Fruit fly (Drosophila melanogaster) whole organism, embryonic: ENCODE results near the gene CG31809.

Experiments used
- Atf-2 ChIP-seq: fragments of 200-800 bp; sonication (Bioruptor generic); optimal IDR thresholded peaks from 2 replicates; lab custom pipeline; 2016; ENCODE audit warnings: missing biosample characterization, missing genetic modification characterization
- Awh ChIP-seq: fragments of 200-800 bp; sonication (Bioruptor generic); IDR thresholded peaks from 2 replicates; pipeline ENCODE4, ENCODE4 v1.3.6; 2022; ENCODE audit warnings: missing biosample characterization, missing genetic modification characterization
- CG11085 ChIP-seq: fragments of 200-800 bp; sonication (Bioruptor generic); IDR thresholded peaks from 2 replicates; pipeline ENCODE4 v1.3.6; 2022; ENCODE audit warnings: missing biosample characterization, missing genetic modification characterization
- CG11247 ChIP-seq: fragments of 200-800 bp; sonication (Bioruptor generic); IDR thresholded peaks from 2 replicates; pipeline ENCODE4 v1.3.6; 2022; ENCODE audit warnings: missing biosample characterization, missing genetic modification characterization
- CG12219 ChIP-seq: fragments of 200-800 bp; sonication (Bioruptor generic); optimal IDR thresholded peaks from 3 replicates; lab custom pipeline; 2018; ENCODE audit warnings: missing biosample characterization, mild to moderate bottlenecking, missing genetic modification characterization
- CG12236 ChIP-seq: fragments of 200-800 bp; sonication (Bioruptor generic); optimal IDR thresholded peaks from 2 replicates; lab custom pipeline; 2016; ENCODE audit warnings: missing biosample characterization, missing genetic modification characterization
- CG1233 ChIP-seq: fragments of 200-800 bp; sonication (Bioruptor generic); optimal IDR thresholded peaks from 4 replicates; lab custom pipeline; 2018; ENCODE audit warnings: missing biosample characterization, mild to moderate bottlenecking, missing genetic modification characterization
- CG12659 ChIP-seq: fragments of 200-800 bp; sonication (Bioruptor generic); optimal IDR thresholded peaks from 3 replicates; lab custom pipeline; 2017; ENCODE audit warnings: mild to moderate bottlenecking, missing biosample characterization, missing genetic modification reagents, missing genetic modification characterization
- CG13424 ChIP-seq: fragments of 200-800 bp; sonication (Bioruptor generic); optimal IDR thresholded peaks from 2 replicates; lab custom pipeline; 2019; ENCODE audit warnings: missing biosample characterization, mild to moderate bottlenecking, missing genetic modification characterization, moderate library complexity
- CG15479 ChIP-seq: fragments of 200-800 bp; sonication (Bioruptor generic); optimal IDR thresholded peaks from 3 replicates; lab custom pipeline; 2019; ENCODE audit warnings: missing biosample characterization, mild to moderate bottlenecking, missing genetic modification characterization, moderate library complexity
- CG15514 ChIP-seq: fragments of 200-800 bp; sonication (Bioruptor generic); optimal IDR thresholded peaks from 3 replicates; lab custom pipeline; 2017; ENCODE audit warnings: missing biosample characterization, missing genetic modification characterization, mild to moderate bottlenecking, moderate library complexity, missing genetic modification reagents
- CG15601 ChIP-seq: fragments of 200-800 bp; sonication (Bioruptor generic); optimal IDR thresholded peaks from 3 replicates; lab custom pipeline; 2019; ENCODE audit warnings: missing biosample characterization, mild to moderate bottlenecking, missing genetic modification characterization, moderate library complexity
- CG17385 ChIP-seq: fragments of 200-800 bp; sonication (Bioruptor generic); optimal IDR thresholded peaks from 3 replicates; lab custom pipeline; 2018; ENCODE audit warnings: missing biosample characterization, mild to moderate bottlenecking, missing genetic modification characterization
- CG2678 ChIP-seq: fragments of 200-800 bp; sonication (Bioruptor generic); optimal IDR thresholded peaks from 3 replicates; lab custom pipeline; 2019; ENCODE audit warnings: missing biosample characterization, mild to moderate bottlenecking, missing genetic modification characterization, moderate library complexity
- CG2875 ChIP-seq: fragments of 200-800 bp; sonication (Bioruptor generic); optimal IDR thresholded peaks from 2 replicates; lab custom pipeline; 2017; ENCODE audit warnings: missing biosample characterization, mild to moderate bottlenecking, missing genetic modification characterization, missing genetic modification reagents
- CG34376 ChIP-seq: fragments of 200-800 bp; sonication (Bioruptor generic); optimal IDR thresholded peaks from 2 replicates; lab custom pipeline; 2018; ENCODE audit warnings: missing biosample characterization, mild to moderate bottlenecking, missing genetic modification characterization
- CG3726 ChIP-seq: fragments of 200-800 bp; sonication (Bioruptor generic); IDR thresholded peaks from 3 replicates; pipeline ENCODE4, ENCODE4 v1.3.6; 2022; ENCODE audit warnings: missing biosample characterization, missing genetic modification characterization
- CG6689 ChIP-seq: fragments of 200-800 bp; sonication (Bioruptor generic); IDR thresholded peaks from 2 replicates; pipeline ENCODE4 v1.3.6; 2022; ENCODE audit warnings: missing biosample characterization, missing genetic modification characterization
- CG7987 ChIP-seq: fragments of 200-800 bp; sonication (Bioruptor generic); optimal IDR thresholded peaks from 2 replicates; lab custom pipeline; 2018; ENCODE audit warnings: missing biosample characterization, mild to moderate bottlenecking, missing genetic modification characterization, moderate library complexity
- CG8924 ChIP-seq: fragments of 200-800 bp; optimal IDR thresholded peaks from 3 replicates; lab custom pipeline; 2019; ENCODE audit warnings: missing biosample characterization, mild to moderate bottlenecking, missing genetic modification characterization, moderate library complexity
- CG8944 ChIP-seq: fragments of 200-800 bp; sonication (Bioruptor generic); optimal IDR thresholded peaks from 3 replicates; lab custom pipeline; 2016; ENCODE audit warnings: missing biosample characterization, missing genetic modification characterization
- CrebB ChIP-seq: fragments of 200-800 bp; sonication (Bioruptor generic); optimal IDR thresholded peaks from 3 replicates; lab custom pipeline; 2018; ENCODE audit warnings: missing biosample characterization, mild to moderate bottlenecking, missing genetic modification characterization
- D19B ChIP-seq: fragments of 200-800 bp; sonication (Bioruptor generic); optimal IDR thresholded peaks from 2 replicates; lab custom pipeline; 2017; ENCODE audit warnings: missing biosample characterization, mild to moderate bottlenecking, missing genetic modification characterization
- Dek ChIP-seq: fragments of 200-800 bp; sonication (Bioruptor generic); optimal IDR thresholded peaks from 3 replicates; lab custom pipeline; 2019; ENCODE audit warnings: missing biosample characterization, mild to moderate bottlenecking, missing genetic modification characterization, moderate library complexity
- Ets65A ChIP-seq: fragments of 200-800 bp; sonication (Bioruptor generic); peaks from one replicate; lab custom pipeline; 2016; ENCODE audit warnings: missing biosample characterization, missing genetic modification characterization
- Fer1 ChIP-seq: fragments of 200-800 bp; sonication (Bioruptor generic); optimal IDR thresholded peaks from 2 replicates; lab custom pipeline; 2017; ENCODE audit warnings: missing biosample characterization, mild to moderate bottlenecking, missing genetic modification characterization
- HLH54F ChIP-seq: fragments of 200-800 bp; sonication (Bioruptor generic); optimal IDR thresholded peaks from 3 replicates; lab custom pipeline; 2016; ENCODE audit warnings: missing biosample characterization, missing genetic modification characterization
- Hey ChIP-seq: fragments of 200-800 bp; sonication (Bioruptor generic); optimal IDR thresholded peaks from 3 replicates; lab custom pipeline; 2018; ENCODE audit warnings: missing biosample characterization, mild to moderate bottlenecking, missing genetic modification characterization
- HmgZ ChIP-seq: fragments of 200-800 bp; sonication (Bioruptor generic); optimal IDR thresholded peaks from 2 replicates; lab custom pipeline; 2018; ENCODE audit warnings: missing biosample characterization, mild to moderate bottlenecking, missing genetic modification characterization
- Med ChIP-seq: fragments of 200-800 bp; sonication (Bioruptor generic); peaks from one replicate; lab custom pipeline; 2016; ENCODE audit warnings: missing biosample characterization, missing genetic modification characterization, mild to moderate bottlenecking, inconsistent platforms, moderate library complexity
- Side ChIP-seq: fragments of 200-800 bp; sonication (Bioruptor generic); optimal IDR thresholded peaks from 2 replicates; lab custom pipeline; 2016; ENCODE audit warnings: missing biosample characterization, missing genetic modification characterization
- TFAM ChIP-seq: fragments of 200-800 bp; sonication (Bioruptor generic); optimal IDR thresholded peaks from 2 replicates; lab custom pipeline; 2017; ENCODE audit warnings: missing biosample characterization, missing genetic modification characterization, inconsistent platforms
- ara ChIP-seq: fragments of 200-800 bp; sonication (Bioruptor generic); IDR thresholded peaks from 2 replicates; pipeline ENCODE4 v1.3.6; 2022; ENCODE audit warnings: missing biosample characterization, missing genetic modification characterization
- cg ChIP-seq: fragments of 200-800 bp; sonication (Bioruptor generic); optimal IDR thresholded peaks from 3 replicates; lab custom pipeline; 2019; ENCODE audit warnings: missing biosample characterization, mild to moderate bottlenecking, missing genetic modification characterization, moderate library complexity
- chinmo ChIP-seq: fragments of 200-800 bp; sonication (Bioruptor generic); IDR thresholded peaks from 4 replicates; pipeline ENCODE4 v1.3.6; 2022; ENCODE audit warnings: missing biosample characterization, missing genetic modification characterization; ENCODE audit not compliant: partially characterized antibody
- crp ChIP-seq, 2 experiments: fragments of 200-800 bp; sonication (Bioruptor generic); optimal IDR thresholded peaks; 2 replicates in 1 of 2; 3 replicates in 1 of 2; lab custom pipeline; 2017; ENCODE audit warnings: missing biosample characterization in 2 of 2, missing genetic modification characterization in 2 of 2, mild to moderate bottlenecking in 1 of 2, moderate library complexity in 1 of 2
- eve ChIP-seq, 2 experiments: fragments of >200 bp; optimal IDR thresholded peaks; 2 replicates each; lab custom pipeline; 2017; ENCODE audit warnings: missing biosample characterization in 2 of 2, missing genetic modification characterization in 2 of 2
- ewg ChIP-seq: fragments of 200-800 bp; sonication (Bioruptor generic); optimal IDR thresholded peaks from 3 replicates; lab custom pipeline; 2017; ENCODE audit warnings: mild to moderate bottlenecking, missing biosample characterization, missing genetic modification reagents, missing genetic modification characterization
- grn ChIP-seq: fragments of 200-800 bp; sonication (Bioruptor generic); optimal IDR thresholded peaks from 3 replicates; lab custom pipeline; 2017; ENCODE audit warnings: missing biosample characterization, missing genetic modification characterization
- h ChIP-seq: fragments of >200 bp; optimal IDR thresholded peaks from 2 replicates; lab custom pipeline; 2017
- kah ChIP-seq: fragments of 200-800 bp; sonication (Bioruptor generic); optimal IDR thresholded peaks from 2 replicates; lab custom pipeline; 2018; ENCODE audit warnings: missing biosample characterization, mild to moderate bottlenecking, missing genetic modification characterization
- nom ChIP-seq: fragments of 200-800 bp; sonication (Bioruptor generic); optimal IDR thresholded peaks from 2 replicates; lab custom pipeline; 2017; ENCODE audit warnings: missing biosample characterization, missing genetic modification characterization, mild to moderate bottlenecking, moderate library complexity, missing genetic modification reagents
- pb ChIP-seq: fragments of 200-800 bp; sonication (Bioruptor generic); optimal IDR thresholded peaks from 3 replicates; lab custom pipeline; 2016; ENCODE audit warnings: missing biosample characterization, missing genetic modification characterization
- pzg ChIP-seq: fragments of 200-800 bp; sonication (Bioruptor generic); optimal IDR thresholded peaks from 3 replicates; lab custom pipeline; 2018; ENCODE audit warnings: missing biosample characterization, mild to moderate bottlenecking, missing genetic modification characterization, moderate library complexity
- repo ChIP-seq: fragments of 200-800 bp; sonication (Bioruptor generic); optimal IDR thresholded peaks from 2 replicates; lab custom pipeline; 2016; ENCODE audit warnings: missing biosample characterization, missing genetic modification characterization
- salm ChIP-seq: fragments of 200-800 bp; sonication (Bioruptor generic); optimal IDR thresholded peaks from 2 replicates; lab custom pipeline; 2018; ENCODE audit warnings: missing biosample characterization, mild to moderate bottlenecking, missing genetic modification characterization
- schlank ChIP-seq: fragments of 200-800 bp; sonication (Bioruptor generic); optimal IDR thresholded peaks from 2 replicates; lab custom pipeline; 2018; ENCODE audit warnings: missing biosample characterization, mild to moderate bottlenecking, missing genetic modification characterization
- scrt ChIP-seq: fragments of 200-800 bp; sonication (Bioruptor generic); optimal IDR thresholded peaks from 2 replicates; lab custom pipeline; 2018; ENCODE audit warnings: missing biosample characterization, mild to moderate bottlenecking, missing genetic modification characterization, moderate library complexity
- trem ChIP-seq: fragments of 200-800 bp; optimal IDR thresholded peaks from 3 replicates; lab custom pipeline; 2019; ENCODE audit warnings: missing biosample characterization, mild to moderate bottlenecking, missing genetic modification characterization, moderate library complexity

Gene CG31809

DNA sequence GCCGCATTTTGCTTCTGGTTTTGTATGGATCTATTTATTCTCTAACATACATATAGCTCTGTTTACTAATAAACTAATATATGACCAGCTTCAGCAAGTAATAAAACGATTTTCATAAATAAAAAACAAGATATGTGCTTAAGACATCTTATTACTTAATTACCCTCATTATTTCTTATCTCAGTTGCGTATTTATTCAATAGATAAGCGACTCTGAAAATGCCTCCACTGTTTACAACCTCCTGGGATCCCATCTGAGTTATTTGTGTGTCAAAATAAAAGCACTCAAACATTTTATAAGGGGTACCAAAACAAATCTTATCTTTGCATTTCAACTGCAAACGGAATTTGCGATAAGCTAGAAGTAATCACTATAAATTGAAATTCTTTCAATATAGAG is 38.8 kb downstream of the CG31809 start (continued):
- TF ChIP-seq TFAM (GFP tag; lab: Kevin White, UChicago), result no peak
- peak; percentile 54 for TF ChIP-seq scrt (GFP tag; lab: Kevin White, UChicago)
- peak; percentile 72 for TF ChIP-seq CG2678 (tag; lab: Kevin White, UChicago)
- TF ChIP-seq ara (GFP tag; lab: Robert Waterston, UW), result 0 out of 2 replicates have a peak, but pooled peaks have one; percentile 31
- TF ChIP-seq ewg (GFP tag; lab: Kevin White, UChicago), result no peak
- peak; percentile 71 for TF ChIP-seq CG34376
- peak; percentile 29 for TF ChIP-seq Med (GFP tag; lab: Kevin White, UChicago)
- no peak for TF ChIP-seq crp (GFP tag; optimal IDR thresholded peaks at IDR 0.05; lab: Kevin White, UChicago)
- no peak for TF ChIP-seq Side (GFP tag; lab: Kevin White, UChicago)
- peak; percentile 31 for TF ChIP-seq CG12219 (GFP tag; lab: Kevin White, UChicago)
- TF ChIP-seq grn, result peak; percentile 32
- TF ChIP-seq Hey (tag; lab: Kevin White, UChicago), result peak; percentile 30
- no peak for TF ChIP-seq chinmo (GFP tag; lab: Robert Waterston, UW)
- peak; percentile 9 for TF ChIP-seq CG17385 (GFP tag; lab: Kevin White, UChicago)
- TF ChIP-seq kah (GFP tag; lab: Kevin White, UChicago), result peak; percentile 4
- peak; percentile 37 for TF ChIP-seq CrebB (tag; lab: Kevin White, UChicago)
- peak; percentile 10 for TF ChIP-seq schlank (tag; lab: Kevin White, UChicago)
- peak; percentile 32 for TF ChIP-seq CG15514 (GFP tag; lab: Kevin White, UChicago)
- TF ChIP-seq HmgZ (tag; lab: Kevin White, UChicago), result peak; percentile 14
- TF ChIP-seq CG15601 (tag; lab: Kevin White, UChicago), result peak; percentile 12
- TF ChIP-seq CG8924 (tag; lab: Kevin White, UChicago), result peak; percentile 20
- TF ChIP-seq salm (tag; lab: Kevin White, UChicago), result peak; percentile 55
- no peak for TF ChIP-seq HLH54F (GFP tag; lab: Kevin White, UChicago)

DNA sequence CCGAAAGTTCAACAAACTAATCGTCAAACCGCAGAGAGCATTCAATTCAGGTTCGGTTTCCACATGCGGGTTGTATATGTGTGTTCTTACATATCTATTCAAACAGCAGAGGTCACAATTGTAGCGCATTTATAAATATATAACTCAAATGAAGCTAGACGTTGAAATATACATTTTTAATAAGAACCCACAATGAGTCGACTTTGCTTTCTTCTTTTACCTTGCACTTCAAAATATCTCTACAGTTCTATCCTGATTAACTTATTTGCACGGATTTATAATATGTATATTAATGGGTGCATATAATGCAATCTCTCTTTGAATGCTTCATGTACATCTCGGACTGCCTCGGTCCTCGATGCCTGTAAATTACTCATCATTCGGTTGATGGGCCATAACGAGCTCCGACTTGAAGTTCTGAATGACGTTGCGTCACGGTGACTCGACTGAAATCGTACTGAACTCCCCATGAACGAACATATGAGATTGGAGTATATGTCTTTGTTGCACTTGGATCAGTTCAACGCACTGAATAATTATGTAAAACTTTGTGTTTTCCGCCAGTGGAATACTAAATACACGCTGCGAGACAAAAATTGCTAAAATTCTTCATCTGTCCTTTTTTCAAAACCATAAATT is 40.1 kb downstream of the CG31809 start:
- TF ChIP-seq CG11085 (GFP tag; lab: Robert Waterston, UW) (no peak), CG1233 (GFP tag; lab: Kevin White, UChicago) (peak; percentile 33), cg (GFP tag; lab: Kevin White, UChicago) (peak; percentile 21), CG13424 (tag; lab: Kevin White, UChicago) (peak; percentile 43), CG3726 (GFP tag; lab: Robert Waterston, UW) (no peak), eve (GFP tag; optimal IDR thresholded peaks at IDR 0.05; lab: Kevin White, UChicago) (no peak), Ets65A (GFP tag; lab: Kevin White, UChicago) (no peak), nom (peak; percentile 42), CG2678 (tag; lab: Kevin White, UChicago) (peak; percentile 45), Dek (tag; lab: Kevin White, UChicago) (no peak), Fer1 (GFP tag; lab: Kevin White, UChicago) (no peak), Atf-2 (GFP tag; lab: Kevin White, UChicago) (no peak), Awh (no peak), D19B (GFP tag; lab: Kevin White, UChicago) (no peak), CG12236 (no peak), CG6689 (no peak), trem (tag; lab: Kevin White, UChicago) (peak; percentile 24), schlank (tag; lab: Kevin White, UChicago) (no peak), pb (no peak), pzg (GFP tag; lab: Kevin White, UChicago) (no peak), CG12659 (peak; percentile 28), CG2875 (GFP tag; lab: Kevin White, UChicago) (no peak), CG8944 (GFP tag; lab: Kevin White, UChicago) (no peak), repo (GFP tag; lab: Kevin White, UChicago) (no peak), h (lab: Kevin White, UChicago) (no peak), CG11247 (GFP tag; lab: Robert Waterston, UW) (no peak), CG15479 (no peak), CG7987 (GFP tag; lab: Kevin White, UChicago) (no peak)
